Worm (Caenorhabditis elegans) whole organism, L4/young adult: Measurements from ENCODE around the gene ugt-30.
"Not testable (repeated sequence)": the region's sequence is repeated elsewhere in the genome, so short reads cannot be mapped to it uniquely, and the experiment has no call there.

Experiments used
- W03F9.2 ChIP-seq: fragments of 150-350 bp; optimal IDR thresholded peaks from 2 replicates; lab custom pipeline; 2014; ENCODE audit warnings: missing biosample characterization, missing genetic modification characterization
- dao-5 ChIP-seq: sonication (generic microtip); optimal IDR thresholded peaks from 2 replicates; lab custom pipeline; 2016; ENCODE audit warnings: missing genotype, missing genetic modification characterization, moderate library complexity, missing compliant biosample characterization
- him-1 ChIP-seq: sonication (generic microtip); optimal IDR thresholded peaks from 2 replicates; lab custom pipeline; 2016; ENCODE audit warnings: missing genotype, missing genetic modification reagents, missing genetic modification characterization, missing compliant biosample characterization

Gene ugt-30

ce11 chrV:15132423-15132822 lies 7.4 kb upstream of the ugt-30 start, which contains the start of gene str-171:
Gene str-171 (minus strand): TSS chrV:15132523.
- TF ChIP-seq W03F9.2 (tag; lab: Kevin White, UChicago): no peak
- TF ChIP-seq him-1 (tag; lab: Kevin White, UChicago): no peak
- TF ChIP-seq dao-5 (tag; lab: Kevin White, UChicago): no peak

- TF ChIP-seq W03F9.2 (tag; lab: Kevin White, UChicago): no peak
- no peak for TF ChIP-seq him-1 (tag; lab: Kevin White, UChicago)
- no peak for TF ChIP-seq dao-5 (tag; lab: Kevin White, UChicago)
Measured at ce11 chrV:15127955-15128354, 2.9 kb upstream of the ugt-30 start, which contains the start of gene srr-7. Gene srr-7 (plus strand): TSS chrV:15128255.

ce11 chrV:15127413-15127812 lies 2.4 kb upstream of the ugt-30 start, which contains the start of gene srj-27:
Gene srj-27 (minus strand): TSS chrV:15127513.
- no peak for TF ChIP-seq dao-5 (tag; lab: Kevin White, UChicago)
- TF ChIP-seq W03F9.2 (tag; lab: Kevin White, UChicago): no peak
- no peak for TF ChIP-seq him-1 (tag; lab: Kevin White, UChicago)

DNA sequence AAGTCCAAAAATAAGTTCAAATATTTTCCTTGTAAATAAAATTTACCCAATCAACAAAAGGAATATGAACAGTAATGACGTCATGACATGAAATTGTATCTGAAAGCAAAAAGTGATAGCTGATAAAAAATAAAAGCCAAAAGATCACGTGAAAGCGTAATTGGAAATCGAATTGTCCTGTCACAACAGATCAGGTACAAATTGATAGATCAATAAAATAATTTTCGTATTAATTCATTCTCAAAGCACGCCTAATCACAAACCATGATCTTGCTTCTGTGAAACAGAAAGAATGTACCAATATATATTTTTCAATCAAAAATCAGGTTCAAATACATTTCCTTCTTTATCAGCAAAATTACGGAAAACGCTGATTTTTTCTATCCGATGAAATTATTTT lies 5.5 kb downstream of the ugt-30 start, which contains the start of gene flor-1:
Gene flor-1 (minus strand): TSS at position 101 of the 400 bp plus-strand sequence.
- TF ChIP-seq dao-5 (tag; lab: Kevin White, UChicago): no peak
- TF ChIP-seq W03F9.2 (tag; lab: Kevin White, UChicago): no peak
- TF ChIP-seq him-1 (tag; lab: Kevin White, UChicago): no peak

DNA sequence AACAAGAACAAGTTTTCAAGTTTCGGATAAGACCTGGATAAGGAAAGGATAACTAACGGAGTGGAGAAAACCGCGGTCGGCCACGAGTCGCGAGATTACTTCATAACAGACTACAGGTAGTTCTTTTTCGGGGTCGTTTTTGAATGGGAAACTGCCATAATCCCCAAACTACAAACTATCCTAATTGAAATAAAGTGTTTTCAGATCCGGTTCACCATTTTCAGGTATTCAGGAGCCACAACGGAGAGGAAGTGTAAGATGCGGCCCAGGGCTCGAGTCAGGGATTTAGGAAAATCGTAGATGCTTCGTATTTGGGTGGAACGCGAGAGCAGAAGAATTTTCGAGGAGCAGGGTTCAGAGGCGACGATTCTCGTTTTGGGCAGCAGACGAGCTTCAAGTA lies 9.1 kb downstream of the ugt-30 start, which contains the start of gene T01G5.8:
Gene T01G5.8 (plus strand): TSS at position 301 of the 400 bp plus-strand sequence.
- TF ChIP-seq him-1, dao-5, W03F9.2 (tag; lab: Kevin White, UChicago): not testable (repeated sequence)

ce11 chrV:15113992-15114391 lies 11.1 kb downstream of the ugt-30 start, which contains the start of gene T01G5.6:
Gene T01G5.6 (minus strand): TSS chrV:15114092.
- TF ChIP-seq him-1 (tag; lab: Kevin White, UChicago): no peak
- no peak for TF ChIP-seq dao-5 (tag; lab: Kevin White, UChicago)
- no peak for TF ChIP-seq W03F9.2 (tag; lab: Kevin White, UChicago)

- TF ChIP-seq W03F9.2 (tag; lab: Kevin White, UChicago): no peak
- no peak for TF ChIP-seq him-1 (tag; lab: Kevin White, UChicago)
Measured at ce11 chrV:15111660-15112059, 13.4 kb downstream of the ugt-30 start, which contains the start of gene T01G5.7. Gene T01G5.7 (plus strand): TSS chrV:15111960.

- TF ChIP-seq him-1 (tag; lab: Kevin White, UChicago): no peak
- no peak for TF ChIP-seq dao-5 (tag; lab: Kevin White, UChicago)
- no peak for TF ChIP-seq W03F9.2 (tag; lab: Kevin White, UChicago)
Measured at ce11 chrV:15109260-15109659, 15.8 kb downstream of the ugt-30 start, which contains the start of gene Y75B12A.2. Gene Y75B12A.2 (plus strand): TSS chrV:15109560.

- not testable (repeated sequence) for TF ChIP-seq him-1, W03F9.2, dao-5 (tag; lab: Kevin White, UChicago)
Measured at ce11 chrV:15105893-15106598, 19.0 kb downstream of the ugt-30 start, which contains the start of gene C01G10.14. Gene C01G10.14 (minus strand): TSS chrV:15105943.

ce11 chrV:15099447-15099846 lies 25.6 kb downstream of the ugt-30 start, which contains the start of gene C01G10.1:
Gene C01G10.1 (plus strand): TSS chrV:15099747.
- TF ChIP-seq dao-5 (tag; lab: Kevin White, UChicago): no peak
- no peak for TF ChIP-seq him-1 (tag; lab: Kevin White, UChicago)
- TF ChIP-seq W03F9.2 (tag; lab: Kevin White, UChicago): no peak

DNA sequence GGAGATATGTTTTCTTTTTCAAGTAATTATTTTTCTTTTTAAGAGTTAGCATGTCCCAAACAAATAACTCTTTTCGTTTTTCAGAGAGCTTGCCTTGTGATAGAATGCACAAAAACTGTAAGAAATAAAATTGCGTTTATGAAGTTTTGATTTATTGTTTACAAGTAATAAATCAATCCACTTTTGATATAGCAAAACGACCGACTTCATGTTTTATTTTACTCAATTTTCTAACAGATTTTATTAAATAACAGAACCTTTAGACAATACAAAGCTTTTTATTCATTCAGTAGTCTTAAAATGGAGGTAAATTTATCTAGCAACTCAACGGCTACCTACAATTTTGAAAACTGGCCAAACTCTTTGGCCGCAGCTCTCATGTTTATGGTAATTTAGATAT lies 30.3 kb downstream of the ugt-30 start, which contains the start of gene srx-78:
Gene srx-78 (plus strand): TSS at position 301 of the 400 bp plus-strand sequence.
- TF ChIP-seq dao-5 (tag; lab: Kevin White, UChicago): no peak
- TF ChIP-seq W03F9.2 (tag; lab: Kevin White, UChicago): no peak
- no peak for TF ChIP-seq him-1 (tag; lab: Kevin White, UChicago)

- no peak for TF ChIP-seq dao-5 (tag; lab: Kevin White, UChicago)
- TF ChIP-seq W03F9.2 (tag; lab: Kevin White, UChicago): no peak
- no peak for TF ChIP-seq him-1 (tag; lab: Kevin White, UChicago)
Measured at ce11 chrV:15092666-15093065, 32.4 kb downstream of the ugt-30 start, which contains the start of gene txt-12. Gene txt-12 (plus strand): TSS chrV:15092966.

DNA sequence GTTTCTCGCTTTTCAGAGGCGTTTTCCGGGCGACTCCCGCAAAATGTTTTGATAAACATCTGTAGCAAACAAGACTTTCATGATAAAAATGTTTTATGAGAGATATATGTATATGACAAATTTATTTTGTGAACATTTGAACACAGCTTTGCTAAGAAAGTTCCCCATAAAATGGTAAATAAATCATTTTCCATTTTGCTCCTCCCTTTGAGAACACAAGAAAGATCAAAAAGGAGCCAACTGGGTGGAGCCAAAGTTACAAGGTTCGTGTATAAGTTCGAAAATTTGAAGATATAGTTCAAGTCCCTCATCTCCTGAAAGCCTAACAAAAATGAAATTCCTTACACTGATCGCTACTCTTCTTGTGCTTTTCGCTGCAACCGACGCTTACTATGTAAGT lies 34.6 kb downstream of the ugt-30 start, which contains the start of gene C01G10.17:
Gene C01G10.17 (plus strand): TSS at position 301 of the 400 bp plus-strand sequence.
- no peak for TF ChIP-seq W03F9.2 (tag; lab: Kevin White, UChicago)
- TF ChIP-seq dao-5 (tag; lab: Kevin White, UChicago): no peak
- TF ChIP-seq him-1 (tag; lab: Kevin White, UChicago): no peak
